Fruit fly (Drosophila melanogaster) whole organism, prepupa: Measurements from ENCODE around the gene brm.

ENCODE experiments used
- Blimp-1 ChIP-seq: fragments of 200-800 bp; sonication (Bioruptor generic); optimal IDR thresholded peaks from 3 replicates; lab custom pipeline; 2017; ENCODE audit warnings: missing biosample characterization, missing genetic modification characterization, mild to moderate bottlenecking, moderate library complexity, missing genetic modification reagents
- CG10631 ChIP-seq: fragments of 200-800 bp; sonication (Bioruptor generic); optimal IDR thresholded peaks from 2 replicates; lab custom pipeline; 2016; ENCODE audit warnings: missing biosample characterization, missing genetic modification characterization
- CG11294 ChIP-seq: fragments of 200-800 bp; sonication (Bioruptor generic); IDR thresholded peaks from 2 replicates; pipeline ENCODE4 v1.3.6; 2022; ENCODE audit warnings: missing biosample characterization, missing genetic modification characterization
- CG11762 ChIP-seq: fragments of 200-800 bp; sonication (Bioruptor generic); optimal IDR thresholded peaks from 3 replicates; lab custom pipeline; 2016; ENCODE audit warnings: missing biosample characterization, missing genetic modification characterization; ENCODE audit not compliant: insufficient read depth
- CG15336 ChIP-seq: fragments of 200-800 bp; sonication (Bioruptor generic); IDR thresholded peaks from 2 replicates; pipeline ENCODE4 v1.3.6; 2022; ENCODE audit warnings: missing biosample characterization, missing genetic modification characterization
- CG1621 ChIP-seq: fragments of 200-800 bp; sonication (Bioruptor generic); optimal IDR thresholded peaks from 3 replicates; lab custom pipeline; 2018; ENCODE audit warnings: missing biosample characterization, mild to moderate bottlenecking, missing genetic modification characterization
- CG16779 ChIP-seq: fragments of 200-800 bp; sonication (Bioruptor generic); optimal IDR thresholded peaks from 3 replicates; lab custom pipeline; 2017; ENCODE audit warnings: missing biosample characterization, mild to moderate bottlenecking, missing genetic modification characterization
- CG3032 ChIP-seq: fragments of 200-800 bp; optimal IDR thresholded peaks from 2 replicates; lab custom pipeline; 2019; ENCODE audit warnings: missing biosample characterization, mild to moderate bottlenecking, missing genetic modification characterization, moderate library complexity
- CG31627 ChIP-seq: fragments of 200-800 bp; sonication (Bioruptor generic); optimal IDR thresholded peaks from 3 replicates; lab custom pipeline; 2016; ENCODE audit warnings: missing biosample characterization, missing genetic modification characterization
- CG3919 ChIP-seq: fragments of 200-800 bp; sonication (Bioruptor generic); optimal IDR thresholded peaks from 3 replicates; lab custom pipeline; 2016; ENCODE audit warnings: missing biosample characterization, missing genetic modification characterization
- CG6163 ChIP-seq: fragments of 200-800 bp; sonication (Bioruptor generic); IDR thresholded peaks from 3 replicates; pipeline ENCODE4 v1.3.6; 2022; ENCODE audit warnings: missing biosample characterization, missing genetic modification characterization
- CG6276 ChIP-seq: fragments of 200-800 bp; sonication (Bioruptor generic); optimal IDR thresholded peaks from 2 replicates; lab custom pipeline; 2017; ENCODE audit warnings: missing biosample characterization, mild to moderate bottlenecking, missing genetic modification characterization
- CG6792 ChIP-seq: fragments of 200-800 bp; sonication (Bioruptor generic); optimal IDR thresholded peaks from 3 replicates; lab custom pipeline; 2016; ENCODE audit warnings: missing biosample characterization, missing genetic modification characterization
- CG8119 ChIP-seq: fragments of 200-800 bp; sonication (Bioruptor generic); IDR thresholded peaks from 3 replicates; pipeline ENCODE4 v1.3.6; 2022; ENCODE audit warnings: missing biosample characterization, missing genetic modification characterization
- CG8319 ChIP-seq: fragments of 200-800 bp; sonication (Bioruptor generic); optimal IDR thresholded peaks from 3 replicates; lab custom pipeline; 2016; ENCODE audit warnings: missing biosample characterization, missing genetic modification characterization
- CG8632 ChIP-seq: fragments of 200-800 bp; sonication (Bioruptor generic); optimal IDR thresholded peaks from 3 replicates; lab custom pipeline; 2016; ENCODE audit warnings: missing biosample characterization, missing genetic modification characterization
- CG9139 ChIP-seq: fragments of 200-800 bp; sonication (Bioruptor generic); optimal IDR thresholded peaks from 3 replicates; lab custom pipeline; 2017; ENCODE audit warnings: missing biosample characterization, mild to moderate bottlenecking, missing genetic modification characterization
- Eip75B ChIP-seq: fragments of 200-800 bp; sonication (Bioruptor generic); optimal IDR thresholded peaks from 3 replicates; lab custom pipeline; 2016; ENCODE audit warnings: missing biosample characterization, missing genetic modification characterization
- Eip78C ChIP-seq: fragments of 200-800 bp; sonication (Bioruptor generic); peaks from one replicate; lab custom pipeline; 2016; ENCODE audit warnings: missing biosample characterization, missing genetic modification characterization
- Eip93F ChIP-seq: fragments of 200-800 bp; sonication (Bioruptor generic); optimal IDR thresholded peaks from 2 replicates; lab custom pipeline; 2016; ENCODE audit warnings: missing biosample characterization, mild to moderate bottlenecking, missing genetic modification characterization
- Ets21C ChIP-seq: fragments of 200-800 bp; sonication (Bioruptor generic); optimal IDR thresholded peaks from 3 replicates; lab custom pipeline; 2016; ENCODE audit warnings: missing biosample characterization, missing genetic modification characterization
- Ets96B ChIP-seq: fragments of 200-800 bp; optimal IDR thresholded peaks from 2 replicates; lab custom pipeline; 2019; ENCODE audit warnings: missing biosample characterization, mild to moderate bottlenecking, missing genetic modification characterization, moderate library complexity
- Gug ChIP-seq: fragments of 200-800 bp; sonication (Bioruptor generic); IDR thresholded peaks from 2 replicates; pipeline ENCODE4 v1.3.6; 2022; ENCODE audit warnings: missing biosample characterization, missing genetic modification characterization
- Hr38 ChIP-seq: sonication (Bioruptor generic); optimal IDR thresholded peaks from 2 replicates; lab custom pipeline; 2016; ENCODE audit warnings: missing biosample characterization, missing genetic modification characterization
- Hr39 ChIP-seq: fragments of 200-800 bp; sonication (Bioruptor generic); optimal IDR thresholded peaks from 2 replicates; lab custom pipeline; 2016; ENCODE audit warnings: missing biosample characterization, missing genetic modification characterization
- Lpt ChIP-seq: fragments of 200-800 bp; sonication (Bioruptor generic); optimal IDR thresholded peaks from 3 replicates; lab custom pipeline; 2016; ENCODE audit warnings: missing biosample characterization, missing genetic modification characterization
- OdsH ChIP-seq: fragments of 200-800 bp; sonication (Bioruptor generic); optimal IDR thresholded peaks from 3 replicates; lab custom pipeline; 2016; ENCODE audit warnings: missing biosample characterization, missing genetic modification characterization
- Sox102F ChIP-seq: fragments of 200-800 bp; sonication (Bioruptor generic); optimal IDR thresholded peaks from 2 replicates; lab custom pipeline; 2016; ENCODE audit warnings: missing biosample characterization, mild to moderate bottlenecking, missing genetic modification characterization
- Sox14 ChIP-seq: fragments of 200-800 bp; sonication (Bioruptor generic); optimal IDR thresholded peaks from 3 replicates; lab custom pipeline; 2016; ENCODE audit warnings: missing biosample characterization, missing genetic modification characterization
- Sox15 ChIP-seq: fragments of 200-800 bp; sonication (Bioruptor generic); optimal IDR thresholded peaks from 3 replicates; lab custom pipeline; 2016; ENCODE audit warnings: missing biosample characterization, missing genetic modification characterization
- acj6 ChIP-seq: fragments of 200-800 bp; sonication (Bioruptor generic); optimal IDR thresholded peaks from 3 replicates; lab custom pipeline; 2016; ENCODE audit warnings: missing biosample characterization, missing genetic modification characterization
- cyc ChIP-seq: fragments of 200-800 bp; sonication (Bioruptor generic); optimal IDR thresholded peaks from 3 replicates; lab custom pipeline; 2016; ENCODE audit warnings: missing biosample characterization, missing genetic modification characterization
- dac ChIP-seq: fragments of 200-800 bp; sonication (Bioruptor generic); optimal IDR thresholded peaks from 2 replicates; lab custom pipeline; 2017; ENCODE audit warnings: missing biosample characterization, mild to moderate bottlenecking, missing genetic modification characterization
- dsx ChIP-seq: fragments of 200-800 bp; optimal IDR thresholded peaks from 3 replicates; lab custom pipeline; 2019; ENCODE audit warnings: missing biosample characterization, mild to moderate bottlenecking, missing genetic modification characterization, moderate library complexity; ENCODE audit not compliant: poor library complexity, severe bottlenecking
- eg ChIP-seq: fragments of 200-800 bp; sonication (Bioruptor generic); IDR thresholded peaks from 3 replicates; pipeline ENCODE4 v1.3.6; 2022; ENCODE audit warnings: missing biosample characterization, missing genetic modification characterization
- fd59A ChIP-seq: fragments of 200-800 bp; sonication (Bioruptor generic); optimal IDR thresholded peaks from 2 replicates; lab custom pipeline; 2017; ENCODE audit warnings: missing biosample characterization, mild to moderate bottlenecking, missing genetic modification characterization, missing genetic modification reagents
- fd85E ChIP-seq: fragments of 200-800 bp; sonication (Bioruptor generic); optimal IDR thresholded peaks from 3 replicates; lab custom pipeline; 2016; ENCODE audit warnings: missing biosample characterization, missing genetic modification characterization
- fkh ChIP-seq: fragments of 200-800 bp; sonication (Bioruptor generic); optimal IDR thresholded peaks from 3 replicates; lab custom pipeline; 2017; ENCODE audit warnings: missing biosample characterization, mild to moderate bottlenecking, missing genetic modification characterization, moderate library complexity
- lz ChIP-seq: fragments of 200-800 bp; sonication (Bioruptor generic); optimal IDR thresholded peaks from 3 replicates; lab custom pipeline; 2016; ENCODE audit warnings: missing biosample characterization, missing genetic modification characterization
- net ChIP-seq: fragments of 200-800 bp; sonication (Bioruptor generic); optimal IDR thresholded peaks from 3 replicates; lab custom pipeline; 2016; ENCODE audit warnings: missing biosample characterization, missing genetic modification characterization
- pdm3 ChIP-seq: fragments of 200-800 bp; sonication (Bioruptor generic); optimal IDR thresholded peaks from 3 replicates; lab custom pipeline; 2016; ENCODE audit warnings: missing biosample characterization, missing genetic modification characterization
- salr ChIP-seq, 2 experiments: fragments of 200-800 bp; sonication (Bioruptor generic); optimal IDR thresholded peaks; 3 replicates each; lab custom pipeline; 2016 to 2018; ENCODE audit warnings: missing biosample characterization in 2 of 2, missing genetic modification characterization in 2 of 2, mild to moderate bottlenecking in 1 of 2
- ss ChIP-seq, 2 experiments: fragments of 200-800 bp; sonication (Bioruptor generic); optimal IDR thresholded peaks; 2 replicates in 1 of 2; 3 replicates in 1 of 2; lab custom pipeline; 2017 to 2018; ENCODE audit warnings: mild to moderate bottlenecking in 2 of 2, missing biosample characterization in 2 of 2, missing genetic modification characterization in 2 of 2, moderate library complexity in 1 of 2
- svp ChIP-seq: fragments of 200-800 bp; sonication (Bioruptor generic); peaks from one replicate; lab custom pipeline; 2016; ENCODE audit warnings: missing biosample characterization, missing genetic modification characterization
- topi ChIP-seq: fragments of 200-800 bp; sonication (Bioruptor generic); optimal IDR thresholded peaks from 3 replicates; lab custom pipeline; 2016; ENCODE audit warnings: missing biosample characterization, missing genetic modification characterization
- vri ChIP-seq: fragments of 200-800 bp; sonication (Bioruptor generic); optimal IDR thresholded peaks from 3 replicates; lab custom pipeline; 2016; ENCODE audit warnings: missing biosample characterization, mild to moderate bottlenecking, missing genetic modification characterization

The brm gene

DNA sequence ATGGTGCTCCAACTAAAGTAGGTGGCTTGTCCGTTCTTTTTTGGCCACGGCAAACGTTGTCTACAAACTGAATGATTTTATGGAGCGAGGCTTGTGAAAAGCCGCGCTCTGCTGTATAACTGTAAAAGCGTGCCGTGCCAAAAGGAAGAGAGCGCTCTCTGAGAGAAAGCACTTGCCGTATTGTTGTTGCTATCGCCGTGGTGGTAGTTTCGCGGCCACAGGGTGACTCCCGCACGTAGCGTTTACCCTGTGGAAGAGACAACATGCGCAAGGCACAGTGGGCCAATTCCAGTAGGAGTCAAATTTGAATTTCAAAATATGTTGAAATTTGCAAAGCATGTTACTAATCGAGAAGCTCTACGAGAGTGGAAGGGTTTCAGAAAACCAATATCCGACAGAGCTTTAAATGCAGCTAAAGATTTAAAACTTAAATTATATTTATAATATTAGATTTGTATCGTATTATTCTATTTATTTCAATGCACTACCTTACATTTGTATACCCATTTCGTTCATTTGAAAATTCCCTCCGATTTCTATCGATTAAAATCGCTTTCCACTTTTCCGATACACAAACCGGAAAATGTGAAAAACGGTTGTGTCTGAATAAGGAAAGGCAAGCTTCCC, 57.7 kb downstream of the brm start, which contains the start of gene sff (continued):
- TF ChIP-seq Sox14 (GFP tag; lab: Kevin White, UChicago) (peak; percentile 1), CG11762 (GFP tag; lab: Kevin White, UChicago) (peak; percentile 39), CG1621 (tag; lab: Kevin White, UChicago) (peak; percentile 23), topi (GFP tag; lab: Kevin White, UChicago) (no peak), CG8119 (GFP tag; lab: Robert Waterston, UW) (peak; percentile 75), fkh (GFP tag; lab: Kevin White, UChicago) (peak; percentile 69), Ets21C (GFP tag; lab: Kevin White, UChicago) (no peak), CG10631 (GFP tag; lab: Kevin White, UChicago) (peak; percentile 54), lz (peak; percentile 2), dsx (peak; percentile 10), Sox102F (GFP tag; lab: Kevin White, UChicago) (no peak), vri (GFP tag; lab: Kevin White, UChicago) (no peak), Hr38 (GFP tag; lab: Kevin White, UChicago) (no peak), Sox15 (GFP tag; lab: Kevin White, UChicago) (no peak), fd85E (GFP tag; lab: Kevin White, UChicago) (no peak), Ets96B (tag; lab: Kevin White, UChicago) (peak; percentile 52), Eip93F (no peak), CG16779 (peak; percentile 50), CG3032 (tag; lab: Kevin White, UChicago) (peak; percentile 59), CG15336 (peak; percentile 80), CG8632 (GFP tag; lab: Kevin White, UChicago) (peak; percentile 22), CG6792 (GFP tag; lab: Kevin White, UChicago) (peak; percentile 14), eg (peak; percentile 80), dac (GFP tag; lab: Kevin White, UChicago) (peak; percentile 60), CG31627 (peak; percentile 18), Eip78C (GFP tag; lab: Kevin White, UChicago) (peak; percentile 86)
- TF ChIP-seq, all 60 proteins: peak for 44

DNA sequence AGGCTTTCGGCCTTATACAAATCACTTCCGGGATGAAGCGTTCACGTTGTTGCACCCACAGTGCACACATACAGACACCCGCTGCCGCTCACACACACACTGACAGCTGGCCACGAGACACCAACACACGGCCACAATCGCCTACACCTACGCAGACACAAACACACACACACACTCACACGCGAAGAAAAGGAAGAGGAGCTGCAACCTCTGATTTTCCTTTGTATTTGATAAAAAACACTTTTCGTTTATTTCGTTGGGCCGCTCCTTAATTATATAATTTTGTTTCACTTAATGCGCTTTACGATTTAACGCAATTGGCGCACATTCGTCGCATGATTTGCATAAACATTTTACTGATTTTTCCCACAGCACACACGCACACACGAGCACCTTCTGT, 58.4 kb downstream of the brm start:
- no peak for TF ChIP-seq Eip75B
- TF ChIP-seq eg = 0 out of 3 replicates have a peak, but pooled peaks have one; percentile 19
- TF ChIP-seq, all 60 proteins: peak for 1

DNA sequence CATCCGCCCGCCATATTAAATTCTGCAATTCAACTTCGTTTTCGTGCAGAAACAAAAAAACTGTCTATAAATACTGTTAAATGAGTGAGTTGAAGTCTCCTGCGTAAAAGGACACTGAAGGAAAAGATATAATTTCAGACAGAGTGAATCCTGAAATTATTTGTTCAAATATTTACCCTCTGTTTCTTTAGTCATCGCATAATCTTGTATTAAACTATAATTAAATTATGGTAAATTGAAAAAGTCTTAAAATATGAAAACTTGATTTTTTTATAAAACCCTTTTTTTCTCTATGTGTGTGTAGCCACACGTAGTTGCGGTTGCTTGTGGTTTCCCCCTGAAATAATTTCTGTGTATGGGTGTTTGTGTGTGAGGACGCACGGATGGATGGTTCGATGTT, 59.3 kb downstream of the brm start:
- TF ChIP-seq CG8632 (GFP tag; lab: Kevin White, UChicago) = no peak
- TF ChIP-seq CG11294 = no peak
- TF ChIP-seq Eip78C (GFP tag; lab: Kevin White, UChicago) = peak; percentile 68
- no peak for TF ChIP-seq eg
- TF ChIP-seq Gug (GFP tag; lab: Robert Waterston, UW) = no peak
- no peak for TF ChIP-seq CG8319 (GFP tag; lab: Kevin White, UChicago)
- TF ChIP-seq Sox102F (GFP tag; lab: Kevin White, UChicago) = no peak
- TF ChIP-seq lz = no peak
- peak; percentile 72 for TF ChIP-seq svp (GFP tag; lab: Kevin White, UChicago)
- TF ChIP-seq CG6163 (GFP tag; lab: Robert Waterston, UW) = no peak
- no peak for TF ChIP-seq CG11762 (GFP tag; lab: Kevin White, UChicago)
- TF ChIP-seq CG3919 = no peak
- TF ChIP-seq pdm3 (GFP tag; lab: Kevin White, UChicago) = peak; percentile 8
- TF ChIP-seq Blimp-1 (GFP tag; lab: Kevin White, UChicago) = no peak
- TF ChIP-seq CG6792 (GFP tag; lab: Kevin White, UChicago) = no peak
- no peak for TF ChIP-seq CG8119 (GFP tag; lab: Robert Waterston, UW)
- no peak for TF ChIP-seq Lpt (GFP tag; lab: Kevin White, UChicago)
- TF ChIP-seq fd59A (GFP tag; lab: Kevin White, UChicago) = no peak
- TF ChIP-seq ss (GFP tag; optimal IDR thresholded peaks at IDR 0.05; lab: Kevin White, UChicago) = no peak
- peak; percentile 32 for TF ChIP-seq Ets96B (tag; lab: Kevin White, UChicago)
- no peak for TF ChIP-seq Eip93F
- TF ChIP-seq CG9139 (GFP tag; lab: Kevin White, UChicago) = no peak
- TF ChIP-seq salr (GFP tag; optimal IDR thresholded peaks at IDR 0.05; lab: Kevin White, UChicago) = no peak
- TF ChIP-seq CG15336 = no peak
- peak; percentile 18 for TF ChIP-seq acj6 (GFP tag; lab: Kevin White, UChicago)
- no peak for TF ChIP-seq Hr39
- no peak for TF ChIP-seq net (GFP tag; lab: Kevin White, UChicago)
- TF ChIP-seq CG31627 = no peak
- TF ChIP-seq OdsH (GFP tag; lab: Kevin White, UChicago) = peak; percentile 18
- no peak for TF ChIP-seq cyc (GFP tag; lab: Kevin White, UChicago)
- TF ChIP-seq Eip75B = no peak
- TF ChIP-seq topi (GFP tag; lab: Kevin White, UChicago) = no peak
- TF ChIP-seq CG6276 (GFP tag; lab: Kevin White, UChicago) = no peak
